Worm (Caenorhabditis elegans): ENCODE data around the gene F11G11.4.
"Not testable (repeated sequence)": the region's sequence is repeated elsewhere in the genome, so short reads cannot be mapped to it uniquely, and the experiment has no call there.

The F11G11.4 gene

ce11 chrII:4891012-4891775 lies 30.8 kb downstream of the F11G11.4 start, which contains the start of gene gst-9:
Gene gst-9 (plus strand): TSS chrII:4891585.
- TF ChIP-seq tab-1 (GFP tag; IDR thresholded peaks at IDR 0.05) (no peak), ztf-29 (GFP tag; IDR thresholded peaks at IDR 0.05) (no peak), ref-1 (GFP tag; conservative IDR thresholded peaks at IDR 0.05) (no peak), ztf-23 (GFP tag; IDR thresholded peaks at IDR 0.05) (no peak), flt-1 (GFP tag; IDR thresholded peaks at IDR 0.05) (no peak), klf-2 (GFP tag; conservative IDR thresholded peaks at IDR 0.05) (no peak), T22C8.4 (GFP tag; IDR thresholded peaks at IDR 0.05) (no peak), med-1 (GFP tag; optimal IDR thresholded peaks at IDR 0.05; ENCODE audit: insufficient read depth) (no peak), cog-1 (tag; optimal IDR thresholded peaks at IDR 0.05) (no peak)

- no peak for TF ChIP-seq tab-1 (GFP tag; IDR thresholded peaks at IDR 0.05)
- no peak for TF ChIP-seq ztf-23 (GFP tag; IDR thresholded peaks at IDR 0.05)
- no peak for TF ChIP-seq cog-1 (tag; optimal IDR thresholded peaks at IDR 0.05)
- no peak for TF ChIP-seq klf-2 (GFP tag; conservative IDR thresholded peaks at IDR 0.05)
- TF ChIP-seq med-1 (GFP tag; optimal IDR thresholded peaks at IDR 0.05; ENCODE audit: insufficient read depth): no peak
- no peak for TF ChIP-seq flt-1 (GFP tag; IDR thresholded peaks at IDR 0.05)
- TF ChIP-seq T22C8.4 (GFP tag; IDR thresholded peaks at IDR 0.05): no peak
- no peak for TF ChIP-seq ref-1 (GFP tag; conservative IDR thresholded peaks at IDR 0.05)
- no peak for TF ChIP-seq ztf-29 (GFP tag; IDR thresholded peaks at IDR 0.05)
Observed at ce11 chrII:4892594-4892993, 32.2 kb downstream of the F11G11.4 start, which contains the start of gene msp-33. Gene msp-33 (minus strand): TSS chrII:4892694.

- TF ChIP-seq cog-1 (tag; optimal IDR thresholded peaks at IDR 0.05); klf-2 (GFP tag; conservative IDR thresholded peaks at IDR 0.05); tab-1 (GFP tag; IDR thresholded peaks at IDR 0.05): not testable (repeated sequence)
Observed at ce11 chrII:4898529-4898928, 38.1 kb downstream of the F11G11.4 start, which contains the start of gene msp-32. Gene msp-32 (plus strand): TSS chrII:4898829.

ce11 chrII:4902035-4902434 lies 41.6 kb downstream of the F11G11.4 start, which contains the start of gene R05F9.9:
Gene R05F9.9 (minus strand): TSS chrII:4902100.
- peak; percentile 80 for TF ChIP-seq T22C8.4 (GFP tag; IDR thresholded peaks at IDR 0.05)
- TF ChIP-seq flt-1 (GFP tag; IDR thresholded peaks at IDR 0.05): no peak

- not testable (repeated sequence) for TF ChIP-seq flt-1, tab-1, ztf-29 (GFP tag; IDR thresholded peaks at IDR 0.05)
Observed at ce11 chrII:4903696-4904095, 43.3 kb downstream of the F11G11.4 start, which contains the start of gene sgt-1. Gene sgt-1 (minus strand): TSS chrII:4903796.

ce11 chrII:4904277-4904676 lies 43.9 kb downstream of the F11G11.4 start:
- TF ChIP-seq tab-1 (GFP tag; IDR thresholded peaks at IDR 0.05) (no peak), ztf-23 (GFP tag; IDR thresholded peaks at IDR 0.05) (no peak), flt-1 (GFP tag; IDR thresholded peaks at IDR 0.05) (0 out of 2 replicates have a peak, but pooled peaks have one; percentile 7), ztf-29 (GFP tag; IDR thresholded peaks at IDR 0.05) (peak; percentile 57; the same call in 1 of the 2 replicates)

ce11 chrII:4904778-4905177 lies 44.4 kb downstream of the F11G11.4 start, which contains the start of gene btbd-10:
Gene btbd-10 (plus strand): TSS chrII:4905008.
- TF ChIP-seq ztf-23 (GFP tag; IDR thresholded peaks at IDR 0.05) (no peak), ztf-29 (GFP tag; IDR thresholded peaks at IDR 0.05) (no peak), med-1 (GFP tag; optimal IDR thresholded peaks at IDR 0.05; ENCODE audit: insufficient read depth) (no peak), T22C8.4 (GFP tag; IDR thresholded peaks at IDR 0.05) (no peak), cog-1 (tag; optimal IDR thresholded peaks at IDR 0.05) (no peak), ref-1 (GFP tag; conservative IDR thresholded peaks at IDR 0.05) (no peak), flt-1 (GFP tag; IDR thresholded peaks at IDR 0.05) (no peak), klf-2 (GFP tag; conservative IDR thresholded peaks at IDR 0.05) (no peak), tab-1 (GFP tag; IDR thresholded peaks at IDR 0.05) (no peak)

ce11 chrII:4905331-4905730 lies 44.9 kb downstream of the F11G11.4 start:
- no peak for TF ChIP-seq ref-1 (GFP tag; conservative IDR thresholded peaks at IDR 0.05)
- no peak for TF ChIP-seq cog-1 (tag; optimal IDR thresholded peaks at IDR 0.05)
- TF ChIP-seq med-1 (GFP tag; optimal IDR thresholded peaks at IDR 0.05; ENCODE audit: insufficient read depth): no peak
- no peak for TF ChIP-seq T22C8.4 (GFP tag; IDR thresholded peaks at IDR 0.05)
- TF ChIP-seq klf-2 (GFP tag; conservative IDR thresholded peaks at IDR 0.05): no peak
- no peak for TF ChIP-seq flt-1 (GFP tag; IDR thresholded peaks at IDR 0.05)
- no peak for TF ChIP-seq ztf-29 (GFP tag; IDR thresholded peaks at IDR 0.05)
- TF ChIP-seq ztf-23 (GFP tag; IDR thresholded peaks at IDR 0.05): no peak
- TF ChIP-seq tab-1 (GFP tag; IDR thresholded peaks at IDR 0.05): no peak

- no peak for TF ChIP-seq flt-1 (GFP tag; IDR thresholded peaks at IDR 0.05)
- TF ChIP-seq klf-2 (GFP tag; conservative IDR thresholded peaks at IDR 0.05): no peak
- TF ChIP-seq cog-1 (tag; optimal IDR thresholded peaks at IDR 0.05): no peak
- no peak for TF ChIP-seq med-1 (GFP tag; optimal IDR thresholded peaks at IDR 0.05; ENCODE audit: insufficient read depth)
- TF ChIP-seq ref-1 (GFP tag; conservative IDR thresholded peaks at IDR 0.05): no peak
- no peak for TF ChIP-seq ztf-23 (GFP tag; IDR thresholded peaks at IDR 0.05)
- no peak for TF ChIP-seq tab-1 (GFP tag; IDR thresholded peaks at IDR 0.05)
- no peak for TF ChIP-seq ztf-29 (GFP tag; IDR thresholded peaks at IDR 0.05)
- no peak for TF ChIP-seq T22C8.4 (GFP tag; IDR thresholded peaks at IDR 0.05)
Observed at ce11 chrII:4905883-4906282, 45.5 kb downstream of the F11G11.4 start.

- TF ChIP-seq T22C8.4 (GFP tag; IDR thresholded peaks at IDR 0.05): no peak
- no peak for TF ChIP-seq tab-1 (GFP tag; IDR thresholded peaks at IDR 0.05)
- no peak for TF ChIP-seq klf-2 (GFP tag; conservative IDR thresholded peaks at IDR 0.05)
- TF ChIP-seq ref-1 (GFP tag; conservative IDR thresholded peaks at IDR 0.05): no peak
- no peak for TF ChIP-seq flt-1 (GFP tag; IDR thresholded peaks at IDR 0.05)
Observed at ce11 chrII:4908160-4908559, 47.8 kb downstream of the F11G11.4 start.
